Fruit fly (Drosophila melanogaster): ENCODE results near the gene ush.

Gene ush

DNA sequence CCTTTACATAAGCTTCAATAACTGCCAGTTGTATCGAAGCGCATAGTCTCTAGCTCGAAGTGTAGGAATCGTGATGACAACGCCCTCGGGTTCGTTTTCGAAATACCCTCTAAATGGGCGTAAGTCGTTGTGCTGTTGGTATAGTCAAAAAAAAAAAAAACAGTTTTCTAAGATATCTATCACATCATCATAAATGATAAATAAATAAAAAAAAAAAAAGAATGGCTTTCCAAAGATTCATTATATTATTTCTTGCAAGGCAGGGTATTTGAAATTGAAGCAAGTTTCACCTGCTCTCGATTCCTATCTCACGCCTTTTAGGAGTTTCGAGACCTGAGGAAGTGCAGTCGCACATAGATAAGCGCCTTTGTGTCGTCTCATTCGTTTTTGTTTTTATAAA, 17.3 kb downstream of the ush start (continued):
- TF ChIP-seq Eip74EF (GFP tag; optimal IDR thresholded peaks at IDR 0.05), result peak in 1 of 2 experiments; percentile 16
- TF ChIP-seq chif (GFP tag; optimal IDR thresholded peaks at IDR 0.05), result peak in 1 of 2 experiments; percentile 60
- no peak for TF ChIP-seq nerfin-2 (GFP tag; IDR thresholded peaks at IDR 0.05; ENCODE audit: partially characterized antibody)
- no peak for TF ChIP-seq mirr (GFP tag; optimal IDR thresholded peaks at IDR 0.05)
- no peak for TF ChIP-seq CG11695 (GFP tag; IDR thresholded peaks at IDR 0.05)
- TF ChIP-seq hkb (optimal IDR thresholded peaks at IDR 0.05), result no peak
- TF ChIP-seq hkb (GFP tag; IDR thresholded peaks at IDR 0.05), result peak; percentile 74
- TF ChIP-seq CG10321 (GFP tag; IDR thresholded peaks at IDR 0.05), result no peak
- TF ChIP-seq CG7786 (GFP tag; optimal IDR thresholded peaks at IDR 0.05), result no peak
- TF ChIP-seq CG3065 (GFP tag; optimal IDR thresholded peaks at IDR 0.05), result no peak
- no peak for TF ChIP-seq CG14965 (GFP tag; optimal IDR thresholded peaks at IDR 0.05; ENCODE audit: borderline replicate concordance)
- peak; percentile 6 for TF ChIP-seq Mes4 (GFP tag; optimal IDR thresholded peaks at IDR 0.05)
- TF ChIP-seq CG4854 (GFP tag; optimal IDR thresholded peaks at IDR 0.05), result no peak
- TF ChIP-seq CG11085 (GFP tag; IDR thresholded peaks at IDR 0.05), result no peak
- no peak for TF ChIP-seq CG1603 (tag; optimal IDR thresholded peaks at IDR 0.05)
- TF ChIP-seq sens (GFP tag), result peak; percentile 90
- peak; percentile 33 for TF ChIP-seq CG8924 (tag; optimal IDR thresholded peaks at IDR 0.05)
- peak; percentile 0 for TF ChIP-seq CG13424 (tag; optimal IDR thresholded peaks at IDR 0.05)
- no peak for TF ChIP-seq CG12744 (GFP tag; optimal IDR thresholded peaks at IDR 0.05)
- TF ChIP-seq bcd (GFP tag; optimal IDR thresholded peaks at IDR 0.05), result peak; percentile 2
- TF ChIP-seq slbo (GFP tag; IDR thresholded peaks at IDR 0.05), result peak; percentile 25; the same call in 1 of the 2 replicates
- peak; percentile 21 for TF ChIP-seq CG17359 (tag; optimal IDR thresholded peaks at IDR 0.05)
- no peak for TF ChIP-seq HHEX (GFP tag; optimal IDR thresholded peaks at IDR 0.05)
- no peak for TF ChIP-seq HmgD (GFP tag; optimal IDR thresholded peaks at IDR 0.05)
- TF ChIP-seq ttk (GFP tag; IDR thresholded peaks at IDR 0.05), result no peak
- no peak for TF ChIP-seq gfzf (GFP tag; optimal IDR thresholded peaks at IDR 0.05)
- no peak for TF ChIP-seq cad (GFP tag; optimal IDR thresholded peaks at IDR 0.05)
- TF ChIP-seq CG1233 (GFP tag; optimal IDR thresholded peaks at IDR 0.05), result no peak
- no peak for TF ChIP-seq toy (GFP tag; IDR thresholded peaks at IDR 0.05)
- no peak for TF ChIP-seq CG10431 (GFP tag; optimal IDR thresholded peaks at IDR 0.05)
- no peak for TF ChIP-seq crp (GFP tag; optimal IDR thresholded peaks at IDR 0.05)
- TF ChIP-seq phol (tag; optimal IDR thresholded peaks at IDR 0.05), result no peak
- peak; percentile 8 for TF ChIP-seq Atf-2 (GFP tag; optimal IDR thresholded peaks at IDR 0.05)
- no peak for TF ChIP-seq CG10959 (GFP tag; IDR thresholded peaks at IDR 0.05)
- no peak for TF ChIP-seq Lhr (GFP tag; optimal IDR thresholded peaks at IDR 0.05)
- no peak for TF ChIP-seq dm (GFP tag; optimal IDR thresholded peaks at IDR 0.05)
- no peak for TF ChIP-seq CG4328 (GFP tag; optimal IDR thresholded peaks at IDR 0.05)
- TF ChIP-seq CG12104 (GFP tag; optimal IDR thresholded peaks at IDR 0.05), result no peak
- no peak for TF ChIP-seq ftz-f1 (GFP tag; optimal IDR thresholded peaks at IDR 0.05)
- peak; percentile 49 for TF ChIP-seq CG17328 (GFP tag; IDR thresholded peaks at IDR 0.05)
- TF ChIP-seq bbx (GFP tag; IDR thresholded peaks at IDR 0.05; ENCODE audit: partially characterized antibody), result no peak
- TF ChIP-seq Rfx (GFP tag; IDR thresholded peaks at IDR 0.05), result 0 out of 2 replicates have a peak, but pooled peaks have one; percentile 13
- TF ChIP-seq Deaf1 (tag; optimal IDR thresholded peaks at IDR 0.05), result peak; percentile 14
- TF ChIP-seq BEAF-32 (GFP tag; optimal IDR thresholded peaks at IDR 0.05), result no peak
- peak; percentile 70 for TF ChIP-seq zfh1 (GFP tag; IDR thresholded peaks at IDR 0.05)
- no peak for TF ChIP-seq Nf-YA (GFP tag; IDR thresholded peaks at IDR 0.05)
- no peak for TF ChIP-seq CG32767 (GFP tag; IDR thresholded peaks at IDR 0.05)
- TF ChIP-seq CG8478 (optimal IDR thresholded peaks at IDR 0.05), result no peak
- TF ChIP-seq CG7987 (GFP tag; optimal IDR thresholded peaks at IDR 0.05), result no peak
- no peak for TF ChIP-seq Dip3 (GFP tag; optimal IDR thresholded peaks at IDR 0.05)
- TF ChIP-seq Fer2 (tag; optimal IDR thresholded peaks at IDR 0.05), result no peak
- no peak; the same call in 2 of the 3 replicates for TF ChIP-seq B-H1 (GFP tag; IDR thresholded peaks at IDR 0.05)

All from whole organism, embryonic.